Worm (Caenorhabditis elegans) whole organism, L2 larva: ENCODE data around the gene snb-1.

ENCODE experiments used
- C34F6.9 ChIP-seq: fragments of 150-350 bp; optimal IDR thresholded peaks from 2 replicates; lab custom pipeline; 2014; ENCODE audit warnings: missing biosample characterization, missing genetic modification characterization
- F13H6.1 ChIP-seq: sonication (generic microtip); optimal IDR thresholded peaks from 2 replicates; lab custom pipeline; 2016; ENCODE audit warnings: missing genetic modification characterization, missing compliant biosample characterization
- R02D3.7 ChIP-seq: fragments of 150-350 bp; optimal IDR thresholded peaks from 2 replicates; lab custom pipeline; 2014; ENCODE audit warnings: missing biosample characterization, missing genetic modification characterization
- Y55F3AM.14 ChIP-seq: fragments of 200-800 bp; sonication (Bioruptor generic); optimal IDR thresholded peaks from 2 replicates; lab custom pipeline; 2018; ENCODE audit warnings: mild to moderate bottlenecking, missing genetic modification characterization, missing compliant biosample characterization
- ZK546.5 ChIP-seq: sonication (generic microtip); optimal IDR thresholded peaks from 2 replicates; lab custom pipeline; 2017; ENCODE audit warnings: missing biosample characterization, missing genetic modification characterization
- alr-1 ChIP-seq: fragments of 150-350 bp; optimal IDR thresholded peaks from 2 replicates; lab custom pipeline; 2014; ENCODE audit warnings: missing biosample characterization, missing genetic modification characterization
- aly-2 ChIP-seq: fragments of 150-350 bp; optimal IDR thresholded peaks from 2 replicates; lab custom pipeline; 2014; ENCODE audit warnings: missing biosample characterization, missing genetic modification characterization
- blmp-1 ChIP-seq: sonication (generic microtip); optimal IDR thresholded peaks from 2 replicates; lab custom pipeline; 2017; ENCODE audit warnings: missing genetic modification characterization, mild to moderate bottlenecking, missing compliant biosample characterization, antibody characterized with exemption, moderate library complexity; ENCODE audit not compliant: insufficient read depth
- ceh-16 ChIP-seq: fragments of 150-350 bp; optimal IDR thresholded peaks from 2 replicates; lab custom pipeline; 2014; ENCODE audit warnings: missing biosample characterization, missing genetic modification characterization
- ceh-82 ChIP-seq: fragments of 150-350 bp; optimal IDR thresholded peaks from 2 replicates; lab custom pipeline; 2014; ENCODE audit warnings: missing biosample characterization, missing genetic modification characterization
- crh-2 ChIP-seq: sonication (generic microtip); optimal IDR thresholded peaks from 2 replicates; lab custom pipeline; 2017; ENCODE audit warnings: missing biosample characterization, missing genetic modification characterization
- dmd-4 ChIP-seq: sonication (generic microtip); optimal IDR thresholded peaks from 2 replicates; lab custom pipeline; 2017; ENCODE audit warnings: missing biosample characterization, missing genetic modification characterization
- elt-1 ChIP-seq: fragments of 150-350 bp; optimal IDR thresholded peaks from 2 replicates; lab custom pipeline; 2014; ENCODE audit warnings: missing biosample characterization, missing genetic modification characterization
- fos-1 ChIP-seq: fragments of 150-350 bp; optimal IDR thresholded peaks from 2 replicates; lab custom pipeline; 2014; ENCODE audit warnings: missing biosample characterization, missing genetic modification characterization
- gmeb-1 ChIP-seq: fragments of 150-350 bp; optimal IDR thresholded peaks from 2 replicates; lab custom pipeline; 2014; ENCODE audit warnings: missing biosample characterization, missing genetic modification characterization
- lin-11 ChIP-seq: fragments of 150-350 bp; sonication (generic microtip); optimal IDR thresholded peaks from 2 replicates; lab custom pipeline; 2014; ENCODE audit warnings: missing biosample characterization, missing genetic modification characterization, inconsistent platforms, mixed read lengths
- lin-13 ChIP-seq: fragments of 150-350 bp; optimal IDR thresholded peaks from 2 replicates; lab custom pipeline; 2014; ENCODE audit warnings: missing biosample characterization, missing genetic modification reagents, missing genetic modification characterization
- lin-39 ChIP-seq: fragments of 150-350 bp; optimal IDR thresholded peaks from 2 replicates; lab custom pipeline; 2014; ENCODE audit warnings: missing biosample characterization, missing genetic modification reagents, missing genetic modification characterization
- mab-5 ChIP-seq: fragments of 150-350 bp; optimal IDR thresholded peaks from 2 replicates; lab custom pipeline; 2014; ENCODE audit warnings: missing biosample characterization, missing genetic modification characterization
- mbf-1 ChIP-seq: sonication (generic microtip); optimal IDR thresholded peaks from 2 replicates; lab custom pipeline; 2017; ENCODE audit warnings: missing biosample characterization, missing genetic modification characterization
- nhr-12 ChIP-seq: fragments of 150-350 bp; optimal IDR thresholded peaks from 2 replicates; lab custom pipeline; 2014; ENCODE audit warnings: missing biosample characterization, missing genetic modification characterization
- nhr-129 ChIP-seq: fragments of 150-350 bp; optimal IDR thresholded peaks from 2 replicates; lab custom pipeline; 2014; ENCODE audit warnings: missing biosample characterization, missing genetic modification characterization
- nhr-21 ChIP-seq: fragments of 150-350 bp; optimal IDR thresholded peaks from 2 replicates; lab custom pipeline; 2014; ENCODE audit warnings: missing biosample characterization, missing genetic modification characterization
- nhr-23 ChIP-seq: fragments of 150-350 bp; optimal IDR thresholded peaks from 2 replicates; lab custom pipeline; 2014; ENCODE audit warnings: missing biosample characterization, missing genetic modification reagents, missing genetic modification characterization
- nhr-237 ChIP-seq: fragments of 150-350 bp; optimal IDR thresholded peaks from 2 replicates; lab custom pipeline; 2014; ENCODE audit warnings: missing biosample characterization, missing genetic modification characterization
- nhr-25 ChIP-seq: fragments of 150-350 bp; sonication (generic microtip); optimal IDR thresholded peaks from 3 replicates; lab custom pipeline; 2014; ENCODE audit warnings: missing biosample characterization, missing genetic modification characterization
- nhr-77 ChIP-seq: fragments of 150-350 bp; optimal IDR thresholded peaks from 2 replicates; lab custom pipeline; 2014; ENCODE audit warnings: missing biosample characterization, missing genetic modification characterization
- peb-1 ChIP-seq: fragments of 150-350 bp; optimal IDR thresholded peaks from 2 replicates; lab custom pipeline; 2014; ENCODE audit warnings: missing biosample characterization, missing genetic modification characterization
- sem-4 ChIP-seq: fragments of 150-350 bp; optimal IDR thresholded peaks from 2 replicates; lab custom pipeline; 2014; ENCODE audit warnings: missing biosample characterization, missing genetic modification reagents, missing genetic modification characterization
- skn-1 ChIP-seq: sonication (generic microtip); optimal IDR thresholded peaks from 2 replicates; lab custom pipeline; 2017; ENCODE audit warnings: missing biosample characterization, missing genetic modification characterization
- sma-9 ChIP-seq, 2 experiments: fragments of 150-350 bp in 1 of 2; sonication (generic microtip) in 1 of 2; optimal IDR thresholded peaks; 2 replicates each; lab custom pipeline; 2014 to 2016; ENCODE audit warnings: missing genetic modification characterization in 2 of 2, mild to moderate bottlenecking in 1 of 2, missing biosample characterization in 1 of 2, missing compliant biosample characterization in 1 of 2, missing genetic modification reagents in 1 of 2, moderate library complexity in 1 of 2
- snpc-4 ChIP-seq: fragments of 150-350 bp; optimal IDR thresholded peaks from 2 replicates; lab custom pipeline; 2014; ENCODE audit warnings: missing biosample characterization, missing genetic modification characterization
- unc-55 ChIP-seq: fragments of 150-350 bp; sonication (generic microtip); optimal IDR thresholded peaks from 3 replicates; lab custom pipeline; 2014; ENCODE audit warnings: missing biosample characterization, missing genetic modification reagents, missing genetic modification characterization
- unc-62 ChIP-seq: fragments of 150-350 bp; optimal IDR thresholded peaks from 2 replicates; lab custom pipeline; 2014; ENCODE audit warnings: missing biosample characterization, missing genetic modification reagents, missing genetic modification characterization
- zag-1 ChIP-seq: fragments of 150-350 bp; optimal IDR thresholded peaks from 2 replicates; lab custom pipeline; 2014; ENCODE audit warnings: missing biosample characterization, missing genetic modification characterization
- ztf-1 ChIP-seq: fragments of 200-800 bp; sonication (Bioruptor generic); conservative IDR thresholded peaks from 2 replicates; pipeline ENCODE4 v1.3.6; 2022; ENCODE audit warnings: missing genetic modification characterization, missing compliant biosample characterization
- ztf-11 ChIP-seq: sonication (generic microtip); optimal IDR thresholded peaks from 2 replicates; lab custom pipeline; 2017; ENCODE audit warnings: missing biosample characterization, missing genetic modification characterization

Gene snb-1

ce11 chrV:6673967-6674366, 17.7 kb upstream of the snb-1 start, which contains the start of gene cest-31:
Gene cest-31, plus strand, starts transcription at chrV:6674267.
- TF ChIP-seq lin-13 (GFP tag; lab: Kevin White, UChicago) (no peak), zag-1 (tag; lab: Kevin White, UChicago) (no peak), sem-4 (no peak)

ce11 chrV:6669520-6669919, 13.2 kb upstream of the snb-1 start, which contains the start of gene cest-28:
Gene cest-28, plus strand, starts transcription at chrV:6669820.
- TF ChIP-seq lin-13 (GFP tag; lab: Kevin White, UChicago) (no peak), peb-1 (tag; lab: Kevin White, UChicago) (no peak), lin-39 (tag; lab: Kevin White, UChicago) (no peak), skn-1 (no peak), nhr-237 (tag; lab: Kevin White, UChicago) (no peak), nhr-129 (no peak), fos-1 (tag; lab: Kevin White, UChicago) (no peak), aly-2 (tag; lab: Kevin White, UChicago) (no peak), nhr-23 (tag; lab: Kevin White, UChicago) (no peak), nhr-77 (no peak), mab-5 (tag; lab: Kevin White, UChicago) (no peak), ZK546.5 (tag; lab: Kevin White, UChicago) (no peak), gmeb-1 (no peak), elt-1 (tag; lab: Kevin White, UChicago) (no peak), unc-62 (GFP tag; lab: Kevin White, UChicago) (no peak), crh-2 (no peak), ztf-1 (GFP tag; lab: Robert Waterston, UW) (no peak), C34F6.9 (tag; lab: Kevin White, UChicago) (no peak), blmp-1 (tag; lab: Kevin White, UChicago) (no peak)

ce11 chrV:6668741-6669140, 12.4 kb upstream of the snb-1 start, which contains the start of gene str-180:
Gene str-180, minus strand, starts transcription at chrV:6668841.
- TF ChIP-seq skn-1 (no peak), snpc-4 (no peak), lin-13 (GFP tag; lab: Kevin White, UChicago) (no peak), nhr-21 (no peak), ZK546.5 (tag; lab: Kevin White, UChicago) (no peak), sma-9 (GFP tag; optimal IDR thresholded peaks at IDR 0.05; lab: Kevin White, UChicago) (no peak), sma-9 (tag; optimal IDR thresholded peaks at IDR 0.05; lab: Kevin White, UChicago) (no peak), elt-1 (tag; lab: Kevin White, UChicago) (no peak), gmeb-1 (no peak), nhr-23 (tag; lab: Kevin White, UChicago) (no peak), Y55F3AM.14 (GFP tag; lab: Kevin White, UChicago) (no peak), lin-39 (tag; lab: Kevin White, UChicago) (no peak), ceh-82 (tag; lab: Kevin White, UChicago) (no peak), mbf-1 (tag; lab: Kevin White, UChicago) (no peak)
- TF ChIP-seq, all 48 proteins: peak for 0

ce11 chrV:6666557-6666956, 10.3 kb upstream of the snb-1 start:
- TF ChIP-seq fos-1 (tag; lab: Kevin White, UChicago) (peak; percentile 23), nhr-21 (no peak), ztf-1 (GFP tag; lab: Robert Waterston, UW) (no peak), mbf-1 (tag; lab: Kevin White, UChicago) (no peak), alr-1 (tag; lab: Kevin White, UChicago) (no peak), nhr-12 (tag; lab: Kevin White, UChicago) (no peak), peb-1 (tag; lab: Kevin White, UChicago) (no peak), snpc-4 (no peak), nhr-237 (tag; lab: Kevin White, UChicago) (no peak), dmd-4 (tag; lab: Kevin White, UChicago) (no peak), ztf-11 (tag; lab: Kevin White, UChicago) (no peak), unc-62 (GFP tag; lab: Kevin White, UChicago) (no peak), sem-4 (no peak), nhr-25 (tag; lab: Kevin White, UChicago) (no peak), skn-1 (no peak), sma-9 (GFP tag; optimal IDR thresholded peaks at IDR 0.05; lab: Kevin White, UChicago) (peak; percentile 40), sma-9 (tag; optimal IDR thresholded peaks at IDR 0.05; lab: Kevin White, UChicago) (no peak)

- TF ChIP-seq sma-9 (GFP tag; optimal IDR thresholded peaks at IDR 0.05; lab: Kevin White, UChicago), result peak; percentile 82
- TF ChIP-seq sma-9 (tag; optimal IDR thresholded peaks at IDR 0.05; lab: Kevin White, UChicago), result no peak
- TF ChIP-seq ZK546.5 (tag; lab: Kevin White, UChicago), result no peak
- TF ChIP-seq fos-1 (tag; lab: Kevin White, UChicago), result peak; percentile 31
- TF ChIP-seq ceh-16, result no peak
- TF ChIP-seq R02D3.7, result no peak
- no peak for TF ChIP-seq F13H6.1 (tag; lab: Kevin White, UChicago)
- no peak for TF ChIP-seq snpc-4
- TF ChIP-seq aly-2 (tag; lab: Kevin White, UChicago), result no peak
- no peak for TF ChIP-seq lin-11 (tag; lab: Kevin White, UChicago)
- TF ChIP-seq elt-1 (tag; lab: Kevin White, UChicago), result no peak
- no peak for TF ChIP-seq unc-55 (GFP tag; lab: Kevin White, UChicago)
These were observed 9.4 kb upstream of the snb-1 start, which contains the start of gene pmp-5 for ce11 chrV:6665751-6666150. Gene pmp-5, minus strand, starts transcription at chrV:6665813.
